Fruit fly (Drosophila melanogaster) whole organism, embryonic: Measurements from ENCODE around the gene chif.

Experiments used
- Atf-2 ChIP-seq: fragments of 200-800 bp; sonication (Bioruptor generic); optimal IDR thresholded peaks from 2 replicates; lab custom pipeline; 2016; ENCODE audit warnings: missing biosample characterization, missing genetic modification characterization
- Atf6 ChIP-seq: fragments of 200-800 bp; sonication (Bioruptor generic); IDR thresholded peaks from 2 replicates; pipeline ENCODE4 v1.3.6; 2022; ENCODE audit warnings: missing biosample characterization, missing genetic modification characterization
- Awh ChIP-seq: fragments of 200-800 bp; sonication (Bioruptor generic); IDR thresholded peaks from 2 replicates; pipeline ENCODE4, ENCODE4 v1.3.6; 2022; ENCODE audit warnings: missing biosample characterization, missing genetic modification characterization
- CG10274 ChIP-seq: fragments of 200-800 bp; sonication (Bioruptor generic); optimal IDR thresholded peaks from 3 replicates; lab custom pipeline; 2017; ENCODE audit warnings: missing biosample characterization, mild to moderate bottlenecking, missing genetic modification characterization
- CG10543 ChIP-seq: fragments of 200-800 bp; sonication (Bioruptor generic); optimal IDR thresholded peaks from 3 replicates; lab custom pipeline; 2017; ENCODE audit warnings: missing biosample characterization, mild to moderate bottlenecking, missing genetic modification characterization, moderate library complexity
- CG11085 ChIP-seq: fragments of 200-800 bp; sonication (Bioruptor generic); IDR thresholded peaks from 2 replicates; pipeline ENCODE4 v1.3.6; 2022; ENCODE audit warnings: missing biosample characterization, missing genetic modification characterization
- CG11247 ChIP-seq: fragments of 200-800 bp; sonication (Bioruptor generic); IDR thresholded peaks from 2 replicates; pipeline ENCODE4 v1.3.6; 2022; ENCODE audit warnings: missing biosample characterization, missing genetic modification characterization
- CG12659 ChIP-seq: fragments of 200-800 bp; sonication (Bioruptor generic); optimal IDR thresholded peaks from 3 replicates; lab custom pipeline; 2017; ENCODE audit warnings: mild to moderate bottlenecking, missing biosample characterization, missing genetic modification reagents, missing genetic modification characterization
- CG14441 ChIP-seq: fragments of 200-800 bp; sonication (Bioruptor generic); IDR thresholded peaks from 2 replicates; pipeline ENCODE4 v1.3.6; 2022; ENCODE audit warnings: missing biosample characterization, missing genetic modification characterization
- CG14710 ChIP-seq: fragments of 200-800 bp; sonication (Bioruptor generic); optimal IDR thresholded peaks from 3 replicates; lab custom pipeline; 2019; ENCODE audit warnings: missing biosample characterization, mild to moderate bottlenecking, missing genetic modification characterization, moderate library complexity
- CG17186 ChIP-seq: fragments of 200-800 bp; sonication (Bioruptor generic); optimal IDR thresholded peaks from 3 replicates; lab custom pipeline; 2017; ENCODE audit warnings: missing biosample characterization, missing genetic modification reagents, missing genetic modification characterization
- CG17568 ChIP-seq: fragments of 200-800 bp; sonication (Bioruptor generic); optimal IDR thresholded peaks from 2 replicates; lab custom pipeline; 2018; ENCODE audit warnings: missing biosample characterization, mild to moderate bottlenecking, missing genetic modification characterization, moderate library complexity
- CG30431 ChIP-seq: fragments of 200-800 bp; sonication (Bioruptor generic); optimal IDR thresholded peaks from 2 replicates; lab custom pipeline; 2017; ENCODE audit warnings: missing biosample characterization, missing genetic modification characterization
- CG31441 ChIP-seq: fragments of 200-800 bp; sonication (Bioruptor generic); IDR thresholded peaks from 2 replicates; pipeline ENCODE4 v1.3.6; 2022; ENCODE audit warnings: missing biosample characterization, missing genetic modification characterization
- CG32772 ChIP-seq: fragments of 200-800 bp; sonication (Bioruptor generic); IDR thresholded peaks from 2 replicates; pipeline ENCODE4 v1.3.6; 2022; ENCODE audit warnings: missing biosample characterization, missing genetic modification characterization
- CG3407 ChIP-seq: fragments of 200-800 bp; sonication (Bioruptor generic); optimal IDR thresholded peaks from 2 replicates; lab custom pipeline; 2018; ENCODE audit warnings: missing biosample characterization, mild to moderate bottlenecking, missing genetic modification characterization
- CG7556 ChIP-seq: fragments of 200-800 bp; sonication (Bioruptor generic); optimal IDR thresholded peaks from 2 replicates; lab custom pipeline; 2017; ENCODE audit warnings: missing biosample characterization, mild to moderate bottlenecking, missing genetic modification characterization
- CG7928 ChIP-seq: fragments of 200-800 bp; sonication (Bioruptor generic); optimal IDR thresholded peaks from 2 replicates; lab custom pipeline; 2017; ENCODE audit warnings: missing biosample characterization, mild to moderate bottlenecking, missing genetic modification characterization
- CG8388 ChIP-seq: fragments of 200-800 bp; sonication (Bioruptor generic); optimal IDR thresholded peaks from 2 replicates; lab custom pipeline; 2019; ENCODE audit warnings: missing biosample characterization, mild to moderate bottlenecking, missing genetic modification characterization, moderate library complexity
- CG9817 ChIP-seq: fragments of 200-800 bp; sonication (Bioruptor generic); optimal IDR thresholded peaks from 2 replicates; lab custom pipeline; 2018; ENCODE audit warnings: missing biosample characterization, mild to moderate bottlenecking, missing genetic modification characterization, moderate library complexity
- CG9932 ChIP-seq: fragments of 200-800 bp; sonication (Bioruptor generic); IDR thresholded peaks from 2 replicates; pipeline ENCODE4 v1.3.6; 2022; ENCODE audit warnings: missing biosample characterization, missing genetic modification characterization
- Dfd ChIP-seq, 2 experiments: fragments of >200 bp; optimal IDR thresholded peaks; 2 replicates each; lab custom pipeline; 2017; ENCODE audit warnings: missing biosample characterization in 2 of 2, missing genetic modification characterization in 2 of 2
- Gsc ChIP-seq: fragments of 200-800 bp; sonication (Bioruptor generic); IDR thresholded peaks from 2 replicates; pipeline ENCODE4 v1.3.6; 2022; ENCODE audit warnings: missing biosample characterization, missing genetic modification characterization
- H2.0 ChIP-seq: fragments of 200-800 bp; sonication (Bioruptor generic); IDR thresholded peaks from 2 replicates; pipeline ENCODE4 v1.3.6; 2022; ENCODE audit warnings: missing biosample characterization, missing genetic modification characterization
- HLH3B ChIP-seq: fragments of 200-800 bp; sonication (Bioruptor generic); IDR thresholded peaks from 2 replicates; pipeline ENCODE4 v1.3.6; 2022; ENCODE audit warnings: missing biosample characterization, missing genetic modification characterization
- HLH4C ChIP-seq: fragments of 200-800 bp; sonication (Bioruptor generic); IDR thresholded peaks from 3 replicates; pipeline ENCODE4 v1.3.6; 2022; ENCODE audit warnings: missing biosample characterization, missing genetic modification characterization; ENCODE audit not compliant: partially characterized antibody
- HLH54F ChIP-seq: fragments of 200-800 bp; sonication (Bioruptor generic); optimal IDR thresholded peaks from 3 replicates; lab custom pipeline; 2016; ENCODE audit warnings: missing biosample characterization, missing genetic modification characterization
- MTF-1 ChIP-seq: fragments of 200-800 bp; sonication (Bioruptor generic); optimal IDR thresholded peaks from 2 replicates; lab custom pipeline; 2018; ENCODE audit warnings: missing biosample characterization, mild to moderate bottlenecking, missing genetic modification characterization, borderline replicate concordance
- PHDP ChIP-seq: fragments of 200-800 bp; sonication (Bioruptor generic); optimal IDR thresholded peaks from 3 replicates; lab custom pipeline; 2018; ENCODE audit warnings: missing biosample characterization, mild to moderate bottlenecking, missing genetic modification characterization, moderate library complexity
- Xbp1 ChIP-seq: fragments of 200-800 bp; sonication (Bioruptor generic); optimal IDR thresholded peaks from 3 replicates; lab custom pipeline; 2016; ENCODE audit warnings: missing biosample characterization, mild to moderate bottlenecking, missing genetic modification characterization
- bigmax ChIP-seq: fragments of 200-800 bp; sonication (Bioruptor generic); optimal IDR thresholded peaks from 2 replicates; lab custom pipeline; 2018; ENCODE audit warnings: missing biosample characterization, mild to moderate bottlenecking, missing genetic modification characterization
- cas ChIP-seq: fragments of 200-800 bp; sonication (Bioruptor generic); IDR thresholded peaks from 2 replicates; pipeline ENCODE4 v1.3.6; 2022; ENCODE audit warnings: missing biosample characterization, missing genetic modification characterization
- croc ChIP-seq: fragments of 200-800 bp; sonication (Bioruptor generic); conservative IDR thresholded peaks from 3 replicates; pipeline ENCODE4 v1.3.6; 2022; ENCODE audit warnings: missing biosample characterization, missing genetic modification characterization
- dati ChIP-seq: fragments of 200-800 bp; sonication (Bioruptor generic); IDR thresholded peaks from 2 replicates; pipeline ENCODE4 v1.3.6; 2022; ENCODE audit warnings: missing biosample characterization, missing genetic modification characterization
- en ChIP-seq: fragments of 200-800 bp; sonication (Bioruptor generic); optimal IDR thresholded peaks from 2 replicates; lab custom pipeline; 2016; ENCODE audit warnings: missing biosample characterization, missing genetic modification characterization
- ewg ChIP-seq: fragments of 200-800 bp; sonication (Bioruptor generic); optimal IDR thresholded peaks from 3 replicates; lab custom pipeline; 2017; ENCODE audit warnings: mild to moderate bottlenecking, missing biosample characterization, missing genetic modification reagents, missing genetic modification characterization
- gsb ChIP-seq: fragments of 200-800 bp; sonication (Bioruptor generic); IDR thresholded peaks from 2 replicates; pipeline ENCODE4 v1.3.6; 2022; ENCODE audit warnings: missing biosample characterization, missing genetic modification characterization
- jumu ChIP-seq: fragments of 200-800 bp; sonication (Bioruptor generic); optimal IDR thresholded peaks from 3 replicates; lab custom pipeline; 2016; ENCODE audit warnings: missing biosample characterization, missing genetic modification characterization
- klu ChIP-seq: fragments of 200-800 bp; sonication (Bioruptor generic); IDR thresholded peaks from 2 replicates; pipeline ENCODE4 v1.3.6; 2022; ENCODE audit warnings: missing biosample characterization, missing genetic modification characterization
- lab ChIP-seq: fragments of 200-800 bp; sonication (Bioruptor generic); optimal IDR thresholded peaks from 3 replicates; lab custom pipeline; 2017; ENCODE audit warnings: missing biosample characterization, missing genetic modification characterization, mild to moderate bottlenecking, moderate library complexity, missing genetic modification reagents
- mirr ChIP-seq: fragments of 200-800 bp; sonication (Bioruptor generic); optimal IDR thresholded peaks from 3 replicates; lab custom pipeline; 2018; ENCODE audit warnings: missing biosample characterization, mild to moderate bottlenecking, missing genetic modification characterization
- mld ChIP-seq: fragments of 200-800 bp; sonication (Bioruptor generic); IDR thresholded peaks from 3 replicates; pipeline ENCODE4 v1.3.6; 2022; ENCODE audit warnings: missing biosample characterization, missing genetic modification characterization; ENCODE audit not compliant: partially characterized antibody
- nerfin-1 ChIP-seq: fragments of 200-800 bp; sonication (Bioruptor generic); optimal IDR thresholded peaks from 3 replicates; lab custom pipeline; 2019; ENCODE audit warnings: missing biosample characterization, mild to moderate bottlenecking, missing genetic modification characterization, moderate library complexity
- pita ChIP-seq: fragments of 200-800 bp; sonication (Bioruptor generic); optimal IDR thresholded peaks from 2 replicates; lab custom pipeline; 2017; ENCODE audit warnings: missing biosample characterization, mild to moderate bottlenecking, missing genetic modification characterization
- sna ChIP-seq: fragments of 200-800 bp; sonication (Bioruptor generic); IDR thresholded peaks from 2 replicates; pipeline ENCODE4 v1.3.6; 2022; ENCODE audit warnings: missing biosample characterization, missing genetic modification characterization; ENCODE audit not compliant: partially characterized antibody
- tin ChIP-seq: fragments of 200-800 bp; sonication (Bioruptor generic); optimal IDR thresholded peaks from 3 replicates; lab custom pipeline; 2016; ENCODE audit warnings: missing biosample characterization, missing genetic modification characterization
- ttk ChIP-seq: fragments of 200-800 bp; sonication (Bioruptor generic); IDR thresholded peaks from 2 replicates; pipeline ENCODE4 v2.1.2; 2022; ENCODE audit warnings: missing biosample characterization, missing genetic modification characterization
- twi ChIP-seq: fragments of 200-800 bp; optimal IDR thresholded peaks from 2 replicates; lab custom pipeline; 2019; ENCODE audit warnings: missing biosample characterization, mild to moderate bottlenecking, missing genetic modification characterization, moderate library complexity
- vfl ChIP-seq: fragments of 200-800 bp; sonication (Bioruptor generic); optimal IDR thresholded peaks from 2 replicates; lab custom pipeline; 2016; ENCODE audit warnings: missing biosample characterization, missing genetic modification characterization

The chif gene

DNA sequence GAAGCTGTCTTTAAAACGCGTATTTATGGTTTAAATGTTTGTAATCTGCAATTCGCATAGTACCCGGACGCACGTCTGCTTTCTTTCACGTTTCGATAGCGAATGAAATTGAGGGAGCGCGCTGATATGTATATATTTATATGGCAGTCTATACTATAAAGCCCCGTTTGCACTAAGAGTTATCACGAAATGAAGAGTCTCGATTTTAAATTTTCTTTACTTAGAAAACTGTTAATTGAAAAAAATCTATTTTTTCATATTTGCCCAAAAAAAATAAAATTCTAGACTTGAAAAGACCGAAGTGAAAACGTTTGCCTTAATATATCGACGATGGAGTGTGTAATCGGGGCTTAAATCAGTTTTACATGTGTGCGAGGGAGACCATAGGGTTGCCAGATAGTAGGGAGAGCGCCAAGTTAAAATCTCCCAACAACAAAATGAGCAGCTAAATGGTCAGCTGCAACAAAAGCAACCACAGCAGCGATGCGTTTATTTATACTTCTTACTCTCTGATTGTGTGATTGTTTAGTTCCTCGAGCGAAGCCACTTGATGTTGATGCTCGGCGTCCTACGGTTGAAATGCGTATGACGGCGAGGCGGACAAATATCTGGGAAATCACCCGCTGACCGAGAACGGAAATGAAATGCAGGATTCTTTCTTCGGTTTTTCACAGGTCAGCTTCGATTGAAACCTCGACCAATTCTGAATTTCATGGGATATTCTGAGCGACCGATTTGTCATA lies 26.7 kb downstream of the chif start, which contains the start of gene cact (continued):
- TF ChIP-seq jumu (GFP tag; lab: Kevin White, UChicago) (peak; percentile 94), twi (tag; lab: Kevin White, UChicago) (peak; percentile 89), lab (GFP tag; lab: Kevin White, UChicago) (peak; percentile 95), en (peak; percentile 88), ttk (GFP tag; lab: Robert Waterston, UW) (peak; percentile 87), CG7928 (GFP tag; lab: Kevin White, UChicago) (peak; percentile 71), CG9817 (tag; lab: Kevin White, UChicago) (peak; percentile 92), CG10543 (GFP tag; lab: Kevin White, UChicago) (peak; percentile 92), Atf-2 (peak; percentile 85), CG10274 (GFP tag; lab: Kevin White, UChicago) (peak; percentile 4), CG12659 (GFP tag; lab: Kevin White, UChicago) (peak; percentile 95), HLH54F (peak; percentile 95), tin (GFP tag; lab: Kevin White, UChicago) (peak; percentile 91), PHDP (tag; lab: Kevin White, UChicago) (peak; percentile 95), Dfd (GFP tag; optimal IDR thresholded peaks at IDR 0.05; lab: Kevin White, UChicago) (no peak), H2.0 (GFP tag; lab: Robert Waterston, UW) (peak; percentile 88), CG30431 (peak; percentile 84), CG8388 (GFP tag; lab: Kevin White, UChicago) (peak; percentile 93), Gsc (GFP tag; lab: Robert Waterston, UW) (no peak), gsb (GFP tag; lab: Robert Waterston, UW) (peak; percentile 53; the same call in 1 of the 2 replicates), bigmax (GFP tag; lab: Kevin White, UChicago) (peak; percentile 4), sna (GFP tag; lab: Robert Waterston, UW) (peak; percentile 73; the same call in 1 of the 2 replicates), nerfin-1 (peak; percentile 81), mld (GFP tag; lab: Robert Waterston, UW) (no peak), CG31441 (peak; percentile 87), CG14710 (peak; percentile 96), CG7556 (GFP tag; lab: Kevin White, UChicago) (peak; percentile 91), Awh (peak; percentile 69), CG32772 (GFP tag; lab: Robert Waterston, UW) (peak; percentile 89), Atf6 (GFP tag; lab: Robert Waterston, UW) (peak; percentile 89), cas (peak; percentile 45; the same call in 1 of the 2 replicates), pita (GFP tag; lab: Kevin White, UChicago) (no peak), vfl (GFP tag; lab: Kevin White, UChicago) (peak; percentile 93), CG17568 (GFP tag; lab: Kevin White, UChicago) (peak; percentile 86), klu (GFP tag; lab: Robert Waterston, UW) (peak; percentile 86), croc (GFP tag; lab: Robert Waterston, UW) (peak; percentile 72), ewg (GFP tag; lab: Kevin White, UChicago) (peak; percentile 83), MTF-1 (GFP tag; lab: Kevin White, UChicago) (peak; percentile 40), CG9932 (GFP tag; lab: Robert Waterston, UW) (peak; percentile 94), HLH4C (GFP tag; lab: Robert Waterston, UW) (no peak; the same call in 2 of the 3 replicates), CG14441 (peak; percentile 86), CG17186 (peak; percentile 73), dati (GFP tag; lab: Robert Waterston, UW) (no peak; the same call in 1 of the 2 replicates), mirr (GFP tag; lab: Kevin White, UChicago) (peak; percentile 43), HLH3B (GFP tag; lab: Robert Waterston, UW) (peak; percentile 89), Xbp1 (peak; percentile 96), CG11085 (GFP tag; lab: Robert Waterston, UW) (peak; percentile 71), CG3407 (GFP tag; lab: Kevin White, UChicago) (peak; percentile 79), CG11247 (peak; percentile 85)
